Fruit fly (Drosophila melanogaster) whole organism, adult: ENCODE results near the gene CG15213.

Experiments
- CG12768 ChIP-seq: fragments of 200-800 bp; sonication (Bioruptor generic); optimal IDR thresholded peaks from 2 replicates; lab custom pipeline; 2017; ENCODE audit warnings: missing biosample characterization, missing genetic modification characterization, mild to moderate bottlenecking, moderate library complexity, missing genetic modification reagents
- CG14711 ChIP-seq: fragments of 200-800 bp; sonication (Bioruptor generic); optimal IDR thresholded peaks from 2 replicates; lab custom pipeline; 2018; ENCODE audit warnings: missing biosample characterization, mild to moderate bottlenecking, missing genetic modification characterization, moderate library complexity
- CG1620 ChIP-seq: fragments of 200-800 bp; sonication (Bioruptor generic); optimal IDR thresholded peaks from 2 replicates; lab custom pipeline; 2016; ENCODE audit warnings: missing biosample characterization, missing genetic modification characterization
- Clk ChIP-seq: fragments of 200-800 bp; sonication (Bioruptor generic); optimal IDR thresholded peaks from 2 replicates; lab custom pipeline; 2017; ENCODE audit warnings: missing biosample characterization, missing genetic modification characterization
- Crg-1 ChIP-seq: fragments of 200-800 bp; sonication (Bioruptor generic); optimal IDR thresholded peaks from 2 replicates; lab custom pipeline; 2016; ENCODE audit warnings: missing biosample characterization, missing genetic modification characterization
- Hr96 ChIP-seq: fragments of 200-800 bp; sonication (Bioruptor generic); optimal IDR thresholded peaks from 2 replicates; lab custom pipeline; 2016; ENCODE audit warnings: missing biosample characterization, missing genetic modification characterization
- Mnt ChIP-seq: fragments of 200-800 bp; sonication (Bioruptor generic); optimal IDR thresholded peaks from 2 replicates; lab custom pipeline; 2016; ENCODE audit warnings: missing biosample characterization, mild to moderate bottlenecking, missing genetic modification characterization
- cic ChIP-seq: fragments of 200-800 bp; sonication (Bioruptor generic); optimal IDR thresholded peaks from 2 replicates; lab custom pipeline; 2017; ENCODE audit warnings: missing biosample characterization, mild to moderate bottlenecking, missing genetic modification characterization, moderate library complexity
- kay ChIP-seq: fragments of 200-800 bp; sonication (Bioruptor generic); peaks from one replicate; lab custom pipeline; 2016; ENCODE audit warnings: missing biosample characterization, missing genetic modification characterization, borderline replicate concordance
- ovo ChIP-seq: fragments of 200-800 bp; sonication (Bioruptor generic); optimal IDR thresholded peaks from 2 replicates; lab custom pipeline; 2016; ENCODE audit warnings: missing biosample characterization, missing genetic modification characterization
- pad ChIP-seq: fragments of 200-800 bp; sonication (Bioruptor generic); optimal IDR thresholded peaks from 3 replicates; lab custom pipeline; 2017; ENCODE audit warnings: missing biosample characterization, missing genetic modification characterization, mild to moderate bottlenecking, moderate library complexity, missing genetic modification reagents

- no peak for TF ChIP-seq pad (GFP tag; lab: Kevin White, UChicago)
- no peak for TF ChIP-seq ovo (GFP tag; lab: Kevin White, UChicago)
- no peak for TF ChIP-seq Crg-1 (GFP tag; lab: Kevin White, UChicago)
- TF ChIP-seq cic (GFP tag; lab: Kevin White, UChicago) = no peak
- no peak for TF ChIP-seq CG12768 (GFP tag; lab: Kevin White, UChicago)
- TF ChIP-seq Mnt = no peak
- no peak for TF ChIP-seq kay
- no peak for TF ChIP-seq Hr96 (GFP tag; lab: Kevin White, UChicago)
- no peak for TF ChIP-seq Clk (GFP tag; lab: Kevin White, UChicago)
- no peak for TF ChIP-seq CG1620 (GFP tag; lab: Kevin White, UChicago)
- TF ChIP-seq CG14711 = no peak
These were observed 7.8 kb downstream of the CG15213 start for dm6 chr3L:5125202-5125601.
